Worm (Caenorhabditis elegans) whole organism, young adult: ENCODE data around the gene ctl-2.

ENCODE experiments used
- B0035.1 ChIP-seq: sonication (generic microtip); optimal IDR thresholded peaks from 2 replicates; lab custom pipeline; 2016; ENCODE audit warnings: missing genetic modification characterization, mild to moderate bottlenecking, missing compliant biosample characterization, missing genotype, missing genetic modification reagents
- C06A6.2 ChIP-seq: fragments of 200-800 bp; sonication (Bioruptor generic); conservative IDR thresholded peaks from 2 replicates; pipeline ENCODE4 v1.3.6; 2022; ENCODE audit warnings: missing genetic modification characterization, missing compliant biosample characterization
- C17E4.6 ChIP-seq: fragments of 200-800 bp; sonication (Bioruptor generic); IDR thresholded peaks from 2 replicates; pipeline ENCODE4 v1.3.6; 2022; ENCODE audit warnings: missing genetic modification reagents, missing genetic modification characterization, missing compliant biosample characterization
- D2030.7 ChIP-seq: fragments of 200-800 bp; sonication (Bioruptor generic); IDR thresholded peaks from 2 replicates; pipeline ENCODE4 v1.3.6; 2022; ENCODE audit warnings: missing genetic modification reagents, missing genetic modification characterization, missing compliant biosample characterization
- F10E7.11 ChIP-seq: sonication (generic microtip); optimal IDR thresholded peaks from 2 replicates; lab custom pipeline; 2017; ENCODE audit warnings: mild to moderate bottlenecking, missing genetic modification characterization, moderate library complexity, missing compliant biosample characterization
- F22D6.2 ChIP-seq: sonication (generic microtip); optimal IDR thresholded peaks from 2 replicates; lab custom pipeline; 2016; ENCODE audit warnings: mild to moderate bottlenecking, missing genetic modification characterization, missing compliant biosample characterization
- F33H1.4 ChIP-seq: fragments of 200-800 bp; sonication (Bioruptor generic); IDR thresholded peaks from 2 replicates; pipeline ENCODE4 v1.3.6; 2022; ENCODE audit warnings: missing genetic modification reagents, missing genetic modification characterization, missing compliant biosample characterization
- F39B2.1 ChIP-seq: fragments of 200-800 bp; sonication (Bioruptor generic); IDR thresholded peaks from 2 replicates; pipeline ENCODE4 v1.3.6; 2022; ENCODE audit warnings: missing genetic modification reagents, missing genetic modification characterization, missing compliant biosample characterization
- F57C9.4 ChIP-seq: sonication (generic microtip); optimal IDR thresholded peaks from 2 replicates; lab custom pipeline; 2017; ENCODE audit warnings: mild to moderate bottlenecking, missing genetic modification characterization, missing compliant biosample characterization
- K12H6.12 ChIP-seq: fragments of 200-800 bp; sonication (Bioruptor generic); optimal IDR thresholded peaks from 2 replicates; lab custom pipeline; 2018; ENCODE audit warnings: mild to moderate bottlenecking, missing genetic modification characterization, missing compliant biosample characterization
- T07F8.4 ChIP-seq: sonication (generic microtip); optimal IDR thresholded peaks from 2 replicates; lab custom pipeline; 2016; ENCODE audit warnings: mild to moderate bottlenecking, missing genetic modification characterization, moderate library complexity, missing compliant biosample characterization
- T26A5.8 ChIP-seq: sonication (generic microtip); optimal IDR thresholded peaks from 2 replicates; lab custom pipeline; 2016; ENCODE audit warnings: missing genetic modification characterization, missing compliant biosample characterization
- ZK185.1 ChIP-seq: sonication (generic microtip); optimal IDR thresholded peaks from 2 replicates; lab custom pipeline; 2016; ENCODE audit warnings: mild to moderate bottlenecking, missing genetic modification characterization, missing compliant biosample characterization; ENCODE audit not compliant: poor library complexity, severe bottlenecking
- akir-1 ChIP-seq: fragments of 200-800 bp; sonication (Bioruptor generic); optimal IDR thresholded peaks from 2 replicates; lab custom pipeline; 2018; ENCODE audit warnings: mild to moderate bottlenecking, missing genetic modification characterization, moderate library complexity, missing compliant biosample characterization
- ama-1 ChIP-seq, 3 experiments: fragments of 150-350 bp in 1 of 3; sonication (generic microtip) in 2 of 3; optimal IDR thresholded peaks; 2 replicates each; lab custom pipeline; 2014 to 2018; ENCODE audit warnings: missing biosample characterization in 2 of 3, missing genetic modification characterization in 2 of 3, missing genetic modification reagents in 2 of 3
- aptf-2 ChIP-seq: fragments of 200-800 bp; sonication (Bioruptor generic); conservative IDR thresholded peaks from 2 replicates; pipeline ENCODE4 v1.3.6; 2022; ENCODE audit warnings: missing genetic modification reagents, missing genetic modification characterization, missing compliant biosample characterization
- athp-1 ChIP-seq: sonication (generic microtip); optimal IDR thresholded peaks from 2 replicates; lab custom pipeline; 2017; ENCODE audit warnings: mild to moderate bottlenecking, missing genetic modification characterization, missing compliant biosample characterization
- attf-6 ChIP-seq: fragments of 200-800 bp; sonication (Bioruptor generic); IDR thresholded peaks from 2 replicates; pipeline ENCODE4 v1.3.6; 2022; ENCODE audit warnings: missing genetic modification reagents, missing genetic modification characterization, missing compliant biosample characterization
- bed-2 ChIP-seq: fragments of 200-800 bp; sonication (Bioruptor generic); IDR thresholded peaks from 2 replicates; pipeline ENCODE4 v1.3.6; 2022; ENCODE audit warnings: missing genetic modification reagents, missing genetic modification characterization, missing compliant biosample characterization
- ceh-91 ChIP-seq: fragments of 200-800 bp; sonication (Bioruptor generic); IDR thresholded peaks from 2 replicates; pipeline ENCODE4 v1.3.6; 2022; ENCODE audit warnings: missing genetic modification reagents, missing genetic modification characterization, missing compliant biosample characterization
- dox-1 ChIP-seq: fragments of 200-800 bp; sonication (Bioruptor generic); IDR thresholded peaks from 2 replicates; pipeline ENCODE4 v1.3.6; 2022; ENCODE audit warnings: missing genetic modification reagents, missing genetic modification characterization, missing compliant biosample characterization
- egl-18 ChIP-seq: fragments of 200-800 bp; sonication (Bioruptor generic); IDR thresholded peaks from 2 replicates; pipeline ENCODE4 v1.3.6; 2022; ENCODE audit warnings: missing genetic modification reagents, missing genetic modification characterization, missing compliant biosample characterization
- egl-44 ChIP-seq: fragments of 200-800 bp; sonication (Bioruptor generic); IDR thresholded peaks from 2 replicates; pipeline ENCODE4 v1.3.6; 2022; ENCODE audit warnings: missing genetic modification reagents, missing genetic modification characterization, missing compliant biosample characterization
- ets-4 ChIP-seq: fragments of 200-800 bp; sonication (Bioruptor generic); optimal IDR thresholded peaks from 2 replicates; lab custom pipeline; 2018; ENCODE audit warnings: mild to moderate bottlenecking, missing genetic modification characterization, missing compliant biosample characterization
- fkh-3 ChIP-seq: sonication (generic microtip); optimal IDR thresholded peaks from 2 replicates; lab custom pipeline; 2016; ENCODE audit warnings: mild to moderate bottlenecking, missing genetic modification characterization, missing compliant biosample characterization
- him-1 ChIP-seq: sonication (generic microtip); optimal IDR thresholded peaks from 2 replicates; lab custom pipeline; 2016; ENCODE audit warnings: missing genotype, missing genetic modification reagents, missing genetic modification characterization, missing compliant biosample characterization
- hlh-12 ChIP-seq: sonication (generic microtip); optimal IDR thresholded peaks from 2 replicates; lab custom pipeline; 2016; ENCODE audit warnings: missing genetic modification characterization, missing compliant biosample characterization
- hlh-26 ChIP-seq: fragments of 200-800 bp; sonication (Bioruptor generic); conservative IDR thresholded peaks from 2 replicates; pipeline ENCODE4 v1.3.6; 2022; ENCODE audit warnings: missing genetic modification reagents, missing genetic modification characterization, missing compliant biosample characterization
- hmg-20 ChIP-seq: fragments of 200-800 bp; sonication (Bioruptor generic); IDR thresholded peaks from 2 replicates; pipeline ENCODE4 v1.3.6; 2022; ENCODE audit warnings: missing genetic modification reagents, missing genetic modification characterization, missing compliant biosample characterization
- hsf-1 ChIP-seq: fragments of 200-800 bp; sonication (Bioruptor generic); IDR thresholded peaks from 2 replicates; pipeline ENCODE4 v1.3.6; 2022; ENCODE audit warnings: missing genetic modification reagents, missing genetic modification characterization, missing compliant biosample characterization
- lin-26 ChIP-seq: fragments of 200-800 bp; sonication (Bioruptor generic); IDR thresholded peaks from 2 replicates; pipeline ENCODE4 v1.3.6; 2022; ENCODE audit warnings: missing genetic modification reagents, missing genetic modification characterization, missing compliant biosample characterization
- lsl-1 ChIP-seq: fragments of 200-800 bp; sonication (Bioruptor generic); optimal IDR thresholded peaks from 2 replicates; lab custom pipeline; 2018; ENCODE audit warnings: mild to moderate bottlenecking, missing genetic modification characterization, moderate library complexity, missing compliant biosample characterization
- lsy-27 ChIP-seq: sonication (generic microtip); optimal IDR thresholded peaks from 2 replicates; lab custom pipeline; 2017; ENCODE audit warnings: missing genetic modification characterization, mild to moderate bottlenecking, missing compliant biosample characterization, antibody characterized with exemption, missing genotype, borderline replicate concordance; ENCODE audit not compliant: insufficient read depth
- mxl-1 ChIP-seq: sonication (generic microtip); optimal IDR thresholded peaks from 2 replicates; lab custom pipeline; 2016; ENCODE audit warnings: missing genetic modification characterization, missing compliant biosample characterization
- nhr-80 ChIP-seq: sonication (generic microtip); optimal IDR thresholded peaks from 2 replicates; lab custom pipeline; 2016; ENCODE audit warnings: missing genetic modification characterization, missing compliant biosample characterization
- nhr-90 ChIP-seq: sonication (generic microtip); optimal IDR thresholded peaks from 2 replicates; lab custom pipeline; 2016; ENCODE audit warnings: missing genotype, mild to moderate bottlenecking, missing genetic modification characterization, missing compliant biosample characterization
- pbrm-1 ChIP-seq: fragments of 200-800 bp; sonication (Bioruptor generic); IDR thresholded peaks from 2 replicates; pipeline ENCODE4 v1.3.6; 2022; ENCODE audit warnings: missing genetic modification reagents, missing genetic modification characterization, missing compliant biosample characterization
- repo-1 ChIP-seq: sonication (generic microtip); optimal IDR thresholded peaks from 2 replicates; lab custom pipeline; 2017; ENCODE audit warnings: mild to moderate bottlenecking, missing genetic modification characterization, missing compliant biosample characterization
- sdz-38 ChIP-seq: sonication (generic microtip); optimal IDR thresholded peaks from 2 replicates; lab custom pipeline; 2016; ENCODE audit warnings: missing genotype, missing genetic modification characterization, missing compliant biosample characterization
- snpc-4 ChIP-seq, 5 experiments: fragments of 150-350 bp in 1 of 5; sonication (generic microtip) in 4 of 5; optimal IDR thresholded peaks; 2 replicates each; lab custom pipeline; 2014 to 2018; ENCODE audit warnings: missing genetic modification characterization in 5 of 5, missing biosample characterization in 3 of 5, antibody characterized with exemption in 2 of 5, mild to moderate bottlenecking in 2 of 5, missing compliant biosample characterization in 2 of 5, missing genotype in 2 of 5, moderate library complexity in 2 of 5, missing genetic modification reagents in 1 of 5
- somi-1 ChIP-seq: fragments of 200-800 bp; sonication (Bioruptor generic); optimal IDR thresholded peaks from 2 replicates; lab custom pipeline; 2018; ENCODE audit warnings: mild to moderate bottlenecking, missing genetic modification characterization, missing compliant biosample characterization
- sptf-2 ChIP-seq: fragments of 200-800 bp; sonication (Bioruptor generic); optimal IDR thresholded peaks from 2 replicates; lab custom pipeline; 2018; ENCODE audit warnings: mild to moderate bottlenecking, missing genetic modification characterization, missing compliant biosample characterization
- tlf-1 ChIP-seq: fragments of 200-800 bp; sonication (Bioruptor generic); optimal IDR thresholded peaks from 2 replicates; lab custom pipeline; 2018; ENCODE audit warnings: mild to moderate bottlenecking, missing genetic modification characterization, missing compliant biosample characterization
- xnd-1 ChIP-seq: sonication (generic microtip); optimal IDR thresholded peaks from 2 replicates; lab custom pipeline; 2016; ENCODE audit warnings: missing genotype, missing genetic modification reagents, missing genetic modification characterization, missing compliant biosample characterization
- zim-3 ChIP-seq: sonication (generic microtip); optimal IDR thresholded peaks from 2 replicates; lab custom pipeline; 2017; ENCODE audit warnings: mild to moderate bottlenecking, missing genetic modification characterization, moderate library complexity, missing compliant biosample characterization
- ztf-22 ChIP-seq: fragments of 200-800 bp; sonication (Bioruptor generic); optimal IDR thresholded peaks from 2 replicates; lab custom pipeline; 2018; ENCODE audit warnings: mild to moderate bottlenecking, missing genetic modification characterization, moderate library complexity, missing compliant biosample characterization

The ctl-2 gene

ce11 chrII:14250147-14250965 is 51.5 kb downstream of the ctl-2 start, which contains the start of gene hmg-1.1 (continued):
- TF ChIP-seq attf-6 (no peak), ceh-91 (GFP tag; lab: Robert Waterston, UW) (no peak), hlh-26 (no peak), B0035.1 (tag; lab: Kevin White, UChicago) (no peak), aptf-2 (GFP tag; lab: Robert Waterston, UW) (0 out of 2 replicates have a peak, but pooled peaks have one; percentile 42), lin-26 (GFP tag; lab: Robert Waterston, UW) (peak; percentile 56; the same call in 1 of the 2 replicates), egl-44 (peak; percentile 56; the same call in 1 of the 2 replicates), hsf-1 (GFP tag; lab: Robert Waterston, UW) (0 out of 2 replicates have a peak, but pooled peaks have one; percentile 7), repo-1 (peak; percentile 17), xnd-1 (tag; lab: Kevin White, UChicago) (no peak), hmg-20 (GFP tag; lab: Robert Waterston, UW) (no peak), snpc-4 (GFP tag; optimal IDR thresholded peaks at IDR 0.05; lab: Kevin White, UChicago) (no peak), snpc-4 (tag; optimal IDR thresholded peaks at IDR 0.05; lab: Kevin White, UChicago) (peak; percentile 17 to 70 (median 52)), pbrm-1 (peak; percentile 14; the same call in 1 of the 2 replicates), F39B2.1 (no peak), F57C9.4 (tag; lab: Kevin White, UChicago) (no peak), C17E4.6 (GFP tag; lab: Robert Waterston, UW) (peak; percentile 13; the same call in 1 of the 2 replicates), C06A6.2 (peak; percentile 23; the same call in 1 of the 2 replicates), lsy-27 (tag; lab: Kevin White, UChicago) (no peak), D2030.7 (GFP tag; lab: Robert Waterston, UW) (no peak), akir-1 (peak; percentile 35), ets-4 (GFP tag; lab: Kevin White, UChicago) (peak; percentile 75), T07F8.4 (tag; lab: Kevin White, UChicago) (no peak), egl-18 (GFP tag; lab: Robert Waterston, UW) (no peak), tlf-1 (GFP tag; lab: Kevin White, UChicago) (peak; percentile 17), sptf-2 (GFP tag; lab: Kevin White, UChicago) (no peak), ZK185.1 (tag; lab: Kevin White, UChicago) (peak; percentile 41), F33H1.4 (GFP tag; lab: Robert Waterston, UW) (no peak), him-1 (tag; lab: Kevin White, UChicago) (no peak), F22D6.2 (tag; lab: Kevin White, UChicago) (no peak), bed-2 (no peak), athp-1 (tag; lab: Kevin White, UChicago) (peak; percentile 8), sdz-38 (no peak), F10E7.11 (no peak), T26A5.8 (tag; lab: Kevin White, UChicago) (no peak), lsl-1 (peak; percentile 8), K12H6.12 (tag; lab: Kevin White, UChicago) (peak; percentile 86), nhr-90 (tag; lab: Kevin White, UChicago) (peak; percentile 52), somi-1 (GFP tag; lab: Kevin White, UChicago) (peak; percentile 29), fkh-3 (no peak), ama-1 (optimal IDR thresholded peaks at IDR 0.05; lab: Kevin White, UChicago) (no peak), ama-1 (GFP tag; optimal IDR thresholded peaks at IDR 0.05; lab: Kevin White, UChicago) (no peak), nhr-80 (tag; lab: Kevin White, UChicago) (peak; percentile 93), ztf-22 (GFP tag; lab: Kevin White, UChicago) (no peak), hlh-12 (no peak), mxl-1 (tag; lab: Kevin White, UChicago) (no peak), dox-1 (peak; percentile 88), zim-3 (tag; lab: Kevin White, UChicago) (peak; percentile 29)
